Worm (Caenorhabditis elegans) whole organism, L4/young adult: ENCODE results near the gene K07D4.2.

Experiments used
- W03F9.2 ChIP-seq: fragments of 150-350 bp; optimal IDR thresholded peaks from 2 replicates; lab custom pipeline; 2014; ENCODE audit warnings: missing biosample characterization, missing genetic modification characterization
- dao-5 ChIP-seq: sonication (generic microtip); optimal IDR thresholded peaks from 2 replicates; lab custom pipeline; 2016; ENCODE audit warnings: missing genotype, missing genetic modification characterization, moderate library complexity, missing compliant biosample characterization
- him-1 ChIP-seq: sonication (generic microtip); optimal IDR thresholded peaks from 2 replicates; lab custom pipeline; 2016; ENCODE audit warnings: missing genotype, missing genetic modification reagents, missing genetic modification characterization, missing compliant biosample characterization

ce11 chrII:4081891-4082290 lies 36.6 kb upstream of the K07D4.2 start:
- TF ChIP-seq W03F9.2 (tag; lab: Kevin White, UChicago), result no peak
- TF ChIP-seq dao-5 (tag; lab: Kevin White, UChicago), result no peak
- TF ChIP-seq him-1 (tag; lab: Kevin White, UChicago), result no peak
